Fruit fly (Drosophila melanogaster) whole organism, embryonic: ENCODE measurements around the gene CG6441.

Experiments used
- Atf-2 ChIP-seq: fragments of 200-800 bp; sonication (Bioruptor generic); optimal IDR thresholded peaks from 2 replicates; lab custom pipeline; 2016; ENCODE audit warnings: missing biosample characterization, missing genetic modification characterization
- BtbVII ChIP-seq: fragments of 200-800 bp; sonication (Bioruptor generic); optimal IDR thresholded peaks from 3 replicates; lab custom pipeline; 2017; ENCODE audit warnings: missing biosample characterization, mild to moderate bottlenecking, missing genetic modification characterization
- CG10209 ChIP-seq: fragments of 200-800 bp; sonication (Bioruptor generic); optimal IDR thresholded peaks from 3 replicates; lab custom pipeline; 2017; ENCODE audit warnings: missing biosample characterization, mild to moderate bottlenecking, missing genetic modification characterization, missing genetic modification reagents
- CG11560 ChIP-seq: fragments of 200-800 bp; sonication (Bioruptor generic); IDR thresholded peaks from 3 replicates; pipeline ENCODE4 v1.3.6; 2022; ENCODE audit warnings: missing biosample characterization, missing genetic modification characterization
- CG12219 ChIP-seq: fragments of 200-800 bp; sonication (Bioruptor generic); optimal IDR thresholded peaks from 3 replicates; lab custom pipeline; 2018; ENCODE audit warnings: missing biosample characterization, mild to moderate bottlenecking, missing genetic modification characterization
- CG12769 ChIP-seq: fragments of 200-800 bp; sonication (Bioruptor generic); optimal IDR thresholded peaks from 2 replicates; lab custom pipeline; 2019; ENCODE audit warnings: missing biosample characterization, mild to moderate bottlenecking, missing genetic modification characterization, moderate library complexity
- CG15514 ChIP-seq: fragments of 200-800 bp; sonication (Bioruptor generic); optimal IDR thresholded peaks from 3 replicates; lab custom pipeline; 2017; ENCODE audit warnings: missing biosample characterization, missing genetic modification characterization, mild to moderate bottlenecking, moderate library complexity, missing genetic modification reagents
- CG17829 ChIP-seq: fragments of 200-800 bp; optimal IDR thresholded peaks from 2 replicates; lab custom pipeline; 2019; ENCODE audit warnings: missing biosample characterization, mild to moderate bottlenecking, missing genetic modification characterization, moderate library complexity
- CG2875 ChIP-seq: fragments of 200-800 bp; sonication (Bioruptor generic); optimal IDR thresholded peaks from 2 replicates; lab custom pipeline; 2017; ENCODE audit warnings: missing biosample characterization, mild to moderate bottlenecking, missing genetic modification characterization, missing genetic modification reagents
- CG3281 ChIP-seq: fragments of 200-800 bp; sonication (Bioruptor generic); optimal IDR thresholded peaks from 3 replicates; lab custom pipeline; 2017; ENCODE audit warnings: missing biosample characterization, mild to moderate bottlenecking, missing genetic modification characterization
- CG33213 ChIP-seq: fragments of 200-800 bp; sonication (Bioruptor generic); optimal IDR thresholded peaks from 3 replicates; lab custom pipeline; 2016; ENCODE audit warnings: missing biosample characterization, missing genetic modification characterization
- CG3726 ChIP-seq: fragments of 200-800 bp; sonication (Bioruptor generic); IDR thresholded peaks from 3 replicates; pipeline ENCODE4, ENCODE4 v1.3.6; 2022; ENCODE audit warnings: missing biosample characterization, missing genetic modification characterization
- CG4328 ChIP-seq: fragments of 200-800 bp; sonication (Bioruptor generic); optimal IDR thresholded peaks from 3 replicates; lab custom pipeline; 2017; ENCODE audit warnings: missing biosample characterization, missing genetic modification reagents, missing genetic modification characterization
- CG4424 ChIP-seq: fragments of 200-800 bp; sonication (Bioruptor generic); optimal IDR thresholded peaks from 3 replicates; lab custom pipeline; 2016; ENCODE audit warnings: missing biosample characterization, missing genetic modification characterization
- CG5953 ChIP-seq: fragments of 200-800 bp; sonication (Bioruptor generic); IDR thresholded peaks from 2 replicates; pipeline ENCODE4 v1.3.6; 2022; ENCODE audit warnings: missing biosample characterization, missing genetic modification characterization
- CG6175 ChIP-seq: fragments of 200-800 bp; sonication (Bioruptor generic); IDR thresholded peaks from 3 replicates; pipeline ENCODE4 v1.3.6; 2022; ENCODE audit warnings: missing biosample characterization, missing genetic modification characterization
- CG6654 ChIP-seq: fragments of 200-800 bp; sonication (Bioruptor generic); optimal IDR thresholded peaks from 2 replicates; lab custom pipeline; 2017; ENCODE audit warnings: missing biosample characterization, mild to moderate bottlenecking, missing genetic modification characterization
- CG6683 ChIP-seq: fragments of 200-800 bp; sonication (Bioruptor generic); optimal IDR thresholded peaks from 2 replicates; lab custom pipeline; 2017; ENCODE audit warnings: missing biosample characterization, mild to moderate bottlenecking, missing genetic modification characterization, missing genetic modification reagents
- CG6854 ChIP-seq: fragments of 200-800 bp; sonication (Bioruptor generic); optimal IDR thresholded peaks from 3 replicates; lab custom pipeline; 2017; ENCODE audit warnings: missing biosample characterization, mild to moderate bottlenecking, missing genetic modification characterization
- CG7963 ChIP-seq: fragments of 200-800 bp; sonication (Bioruptor generic); IDR thresholded peaks from 3 replicates; pipeline ENCODE4 v1.3.6; 2022; ENCODE audit warnings: missing biosample characterization, missing genetic modification characterization; ENCODE audit not compliant: partially characterized antibody
- CG8290 ChIP-seq, 3 experiments: fragments of 200-800 bp; sonication (Bioruptor generic); optimal IDR thresholded peaks; 2 replicates each; lab custom pipeline; 2016 to 2019; ENCODE audit warnings: missing biosample characterization in 3 of 3, missing genetic modification characterization in 3 of 3, mild to moderate bottlenecking in 2 of 3, moderate library complexity in 1 of 3
- CG8765 ChIP-seq: fragments of 200-800 bp; sonication (Bioruptor generic); IDR thresholded peaks from 2 replicates; pipeline ENCODE4 v1.3.6; 2022; ENCODE audit warnings: missing biosample characterization, missing genetic modification characterization
- CG9437 ChIP-seq: fragments of 200-800 bp; sonication (Bioruptor generic); optimal IDR thresholded peaks from 2 replicates; lab custom pipeline; 2018; ENCODE audit warnings: missing biosample characterization, mild to moderate bottlenecking, missing genetic modification characterization
- Dip3 ChIP-seq: fragments of 200-800 bp; sonication (Bioruptor generic); optimal IDR thresholded peaks from 3 replicates; lab custom pipeline; 2016; ENCODE audit warnings: missing biosample characterization, missing genetic modification characterization
- Gug ChIP-seq: fragments of 200-800 bp; sonication (Bioruptor generic); IDR thresholded peaks from 4 replicates; pipeline ENCODE4 v1.3.6; 2022; ENCODE audit warnings: missing biosample characterization, missing genetic modification characterization
- Hmr ChIP-seq: fragments of 200-800 bp; sonication (Bioruptor generic); optimal IDR thresholded peaks from 3 replicates; lab custom pipeline; 2017; ENCODE audit warnings: mild to moderate bottlenecking, missing biosample characterization, missing genetic modification reagents, missing genetic modification characterization
- MESR4 ChIP-seq: fragments of 200-800 bp; sonication (Bioruptor generic); optimal IDR thresholded peaks from 2 replicates; lab custom pipeline; 2018; ENCODE audit warnings: missing biosample characterization, mild to moderate bottlenecking, missing genetic modification characterization, moderate library complexity
- Med ChIP-seq: fragments of 200-800 bp; sonication (Bioruptor generic); peaks from one replicate; lab custom pipeline; 2016; ENCODE audit warnings: missing biosample characterization, missing genetic modification characterization, mild to moderate bottlenecking, inconsistent platforms, moderate library complexity
- NFAT ChIP-seq: fragments of 200-800 bp; sonication (Bioruptor generic); IDR thresholded peaks from 2 replicates; pipeline ENCODE4 v1.3.6; 2022; ENCODE audit warnings: missing biosample characterization, missing genetic modification characterization
- Oaz ChIP-seq: fragments of 200-800 bp; sonication (Bioruptor generic); IDR thresholded peaks from 2 replicates; pipeline ENCODE4 v1.3.6; 2022; ENCODE audit warnings: missing biosample characterization, missing genetic modification characterization
- Ptx1 ChIP-seq: fragments of 200-800 bp; sonication (Bioruptor generic); IDR thresholded peaks from 2 replicates; pipeline ENCODE4 v1.3.6; 2022; ENCODE audit warnings: missing biosample characterization, missing genetic modification characterization
- Rx ChIP-seq: fragments of 200-800 bp; sonication (Bioruptor generic); IDR thresholded peaks from 2 replicates; pipeline ENCODE4 v1.3.6; 2022; ENCODE audit warnings: missing biosample characterization, missing genetic modification characterization
- TFAM ChIP-seq: fragments of 200-800 bp; sonication (Bioruptor generic); optimal IDR thresholded peaks from 2 replicates; lab custom pipeline; 2017; ENCODE audit warnings: missing biosample characterization, missing genetic modification characterization, inconsistent platforms
- crc ChIP-seq: fragments of 200-800 bp; sonication (Bioruptor generic); optimal IDR thresholded peaks from 2 replicates; lab custom pipeline; 2016; ENCODE audit warnings: missing biosample characterization, missing genetic modification characterization
- croc ChIP-seq: fragments of 200-800 bp; sonication (Bioruptor generic); conservative IDR thresholded peaks from 3 replicates; pipeline ENCODE4 v1.3.6; 2022; ENCODE audit warnings: missing biosample characterization, missing genetic modification characterization
- fu2 ChIP-seq: fragments of 200-800 bp; sonication (Bioruptor generic); optimal IDR thresholded peaks from 2 replicates; lab custom pipeline; 2016; ENCODE audit warnings: missing biosample characterization, missing genetic modification characterization
- grau ChIP-seq: fragments of 200-800 bp; optimal IDR thresholded peaks from 3 replicates; lab custom pipeline; 2019; ENCODE audit warnings: missing biosample characterization, mild to moderate bottlenecking, missing genetic modification characterization, moderate library complexity
- kah ChIP-seq: fragments of 200-800 bp; sonication (Bioruptor generic); optimal IDR thresholded peaks from 2 replicates; lab custom pipeline; 2018; ENCODE audit warnings: missing biosample characterization, mild to moderate bottlenecking, missing genetic modification characterization
- klu ChIP-seq: fragments of 200-800 bp; sonication (Bioruptor generic); IDR thresholded peaks from 2 replicates; pipeline ENCODE4 v1.3.6; 2022; ENCODE audit warnings: missing biosample characterization, missing genetic modification characterization
- lab ChIP-seq: fragments of 200-800 bp; sonication (Bioruptor generic); optimal IDR thresholded peaks from 3 replicates; lab custom pipeline; 2017; ENCODE audit warnings: missing biosample characterization, missing genetic modification characterization, mild to moderate bottlenecking, moderate library complexity, missing genetic modification reagents
- mirr ChIP-seq: fragments of 200-800 bp; sonication (Bioruptor generic); optimal IDR thresholded peaks from 3 replicates; lab custom pipeline; 2018; ENCODE audit warnings: missing biosample characterization, mild to moderate bottlenecking, missing genetic modification characterization
- org-1 ChIP-seq: fragments of 200-800 bp; sonication (Bioruptor generic); optimal IDR thresholded peaks from 2 replicates; lab custom pipeline; 2017; ENCODE audit warnings: missing biosample characterization, missing genetic modification characterization
- salm ChIP-seq: fragments of 200-800 bp; sonication (Bioruptor generic); optimal IDR thresholded peaks from 2 replicates; lab custom pipeline; 2018; ENCODE audit warnings: missing biosample characterization, mild to moderate bottlenecking, missing genetic modification characterization
- sens ChIP-seq: fragments of 200-800 bp; sonication (Bioruptor generic); peaks from one replicate; lab custom pipeline; 2016; ENCODE audit warnings: missing biosample characterization, missing genetic modification characterization
- sim ChIP-seq: fragments of 200-800 bp; sonication (Bioruptor generic); IDR thresholded peaks from 2 replicates; pipeline ENCODE4 v1.3.6; 2022; ENCODE audit warnings: missing biosample characterization, missing genetic modification characterization
- tll ChIP-seq, 2 experiments: fragments of 200-800 bp in 1 of 2; fragments of >200 bp in 1 of 2; sonication (Bioruptor generic) in 1 of 2; optimal IDR thresholded peaks; 2 replicates each; lab custom pipeline; 2017 to 2019; ENCODE audit warnings: missing biosample characterization in 2 of 2, missing genetic modification characterization in 2 of 2, mild to moderate bottlenecking in 1 of 2, moderate library complexity in 1 of 2
- zen ChIP-seq: fragments of 200-800 bp; sonication (Bioruptor generic); optimal IDR thresholded peaks from 3 replicates; lab custom pipeline; 2018; ENCODE audit warnings: missing biosample characterization, mild to moderate bottlenecking, missing genetic modification characterization, moderate library complexity
- zfh2 ChIP-seq: fragments of 200-800 bp; sonication (Bioruptor generic); optimal IDR thresholded peaks from 2 replicates; lab custom pipeline; 2016; ENCODE audit warnings: missing biosample characterization, missing genetic modification characterization

Gene CG6441

dm6 chr2L:7433957-7434736, 40.4 kb upstream of the CG6441 start (continued):
- TF ChIP-seq CG6854 (GFP tag; lab: Kevin White, UChicago) (peak; percentile 75), Atf-2 (GFP tag; lab: Kevin White, UChicago) (no peak), Oaz (GFP tag; lab: Robert Waterston, UW) (peak; percentile 42; the same call in 1 of the 2 replicates), CG8765 (GFP tag; lab: Robert Waterston, UW) (peak; percentile 36; the same call in 1 of the 2 replicates), CG10209 (peak; percentile 78), CG6683 (peak; percentile 29), TFAM (GFP tag; lab: Kevin White, UChicago) (no peak), crc (GFP tag; lab: Kevin White, UChicago) (no peak), klu (GFP tag; lab: Robert Waterston, UW) (peak; percentile 81), Gug (peak; percentile 38; the same call in 3 of the 4 replicates), Rx (GFP tag; lab: Robert Waterston, UW) (peak; percentile 62), zen (tag; lab: Kevin White, UChicago) (no peak), CG6175 (peak; percentile 24; the same call in 1 of the 3 replicates), CG9437 (peak; percentile 59), CG15514 (GFP tag; lab: Kevin White, UChicago) (peak; percentile 48), NFAT (peak; percentile 62; the same call in 1 of the 2 replicates), grau (tag; lab: Kevin White, UChicago) (peak; percentile 86), CG33213 (no peak), croc (GFP tag; lab: Robert Waterston, UW) (no peak; the same call in 2 of the 3 replicates), sens (peak; percentile 73), sim (GFP tag; lab: Robert Waterston, UW) (no peak), Hmr (GFP tag; lab: Kevin White, UChicago) (peak; percentile 93), CG7963 (GFP tag; lab: Robert Waterston, UW) (no peak), CG4328 (GFP tag; lab: Kevin White, UChicago) (no peak), CG8290 (GFP tag; optimal IDR thresholded peaks at IDR 0.05; lab: Kevin White, UChicago) (no peak), CG8290 (tag; optimal IDR thresholded peaks at IDR 0.05; lab: Kevin White, UChicago) (peak in 1 of 2 experiments; percentile 88), Med (GFP tag; lab: Kevin White, UChicago) (peak; percentile 91), CG2875 (GFP tag; lab: Kevin White, UChicago) (peak; percentile 26), zfh2 (GFP tag; lab: Kevin White, UChicago) (peak; percentile 40), org-1 (GFP tag; lab: Kevin White, UChicago) (peak; percentile 57), CG11560 (tag; lab: Robert Waterston, UW) (peak; percentile 56; the same call in 2 of the 3 replicates), CG17829 (tag; lab: Kevin White, UChicago) (peak; percentile 29), salm (tag; lab: Kevin White, UChicago) (peak; percentile 28), CG3281 (GFP tag; lab: Kevin White, UChicago) (peak; percentile 74), CG6654 (GFP tag; lab: Kevin White, UChicago) (no peak), CG12769 (tag; lab: Kevin White, UChicago) (peak; percentile 88), Ptx1 (peak; percentile 87), mirr (GFP tag; lab: Kevin White, UChicago) (peak; percentile 82), lab (GFP tag; lab: Kevin White, UChicago) (peak; percentile 86), CG5953 (GFP tag; lab: Robert Waterston, UW) (peak; percentile 51; the same call in 1 of the 2 replicates), tll (GFP tag; optimal IDR thresholded peaks at IDR 0.05; lab: Kevin White, UChicago) (no peak), CG12219 (GFP tag; lab: Kevin White, UChicago) (peak; percentile 58), BtbVII (GFP tag; lab: Kevin White, UChicago) (peak; percentile 66), fu2 (GFP tag; lab: Kevin White, UChicago) (no peak), kah (GFP tag; lab: Kevin White, UChicago) (no peak), CG3726 (peak; percentile 51; the same call in 1 of the 3 replicates), Dip3 (GFP tag; lab: Kevin White, UChicago) (peak; percentile 55), MESR4 (GFP tag; lab: Kevin White, UChicago) (no peak), CG4424 (GFP tag; lab: Kevin White, UChicago) (no peak)
